Fruit fly (Drosophila melanogaster) whole organism, prepupa: ENCODE data around the gene CG2246.

ENCODE experiments used
- CG1621 ChIP-seq: fragments of 200-800 bp; sonication (Bioruptor generic); optimal IDR thresholded peaks from 3 replicates; lab custom pipeline; 2018; ENCODE audit warnings: missing biosample characterization, mild to moderate bottlenecking, missing genetic modification characterization
- CG16779 ChIP-seq: fragments of 200-800 bp; sonication (Bioruptor generic); optimal IDR thresholded peaks from 3 replicates; lab custom pipeline; 2017; ENCODE audit warnings: missing biosample characterization, mild to moderate bottlenecking, missing genetic modification characterization
- CG6808 ChIP-seq: fragments of 200-800 bp; sonication (Bioruptor generic); optimal IDR thresholded peaks from 3 replicates; lab custom pipeline; 2017; ENCODE audit warnings: missing biosample characterization, missing genetic modification characterization, mild to moderate bottlenecking, moderate library complexity, missing genetic modification reagents
- Eip75B ChIP-seq: fragments of 200-800 bp; sonication (Bioruptor generic); optimal IDR thresholded peaks from 3 replicates; lab custom pipeline; 2016; ENCODE audit warnings: missing biosample characterization, missing genetic modification characterization
- Eip78C ChIP-seq: fragments of 200-800 bp; sonication (Bioruptor generic); peaks from one replicate; lab custom pipeline; 2016; ENCODE audit warnings: missing biosample characterization, missing genetic modification characterization
- Hr4 ChIP-seq: fragments of 200-800 bp; sonication (Bioruptor generic); optimal IDR thresholded peaks from 3 replicates; lab custom pipeline; 2016; ENCODE audit warnings: missing biosample characterization, missing genetic modification characterization
- Lpt ChIP-seq: fragments of 200-800 bp; sonication (Bioruptor generic); optimal IDR thresholded peaks from 3 replicates; lab custom pipeline; 2016; ENCODE audit warnings: missing biosample characterization, missing genetic modification characterization
- achi ChIP-seq: fragments of 200-800 bp; sonication (Bioruptor generic); optimal IDR thresholded peaks from 3 replicates; lab custom pipeline; 2016; ENCODE audit warnings: missing biosample characterization, missing genetic modification characterization
- fd59A ChIP-seq: fragments of 200-800 bp; sonication (Bioruptor generic); optimal IDR thresholded peaks from 2 replicates; lab custom pipeline; 2017; ENCODE audit warnings: missing biosample characterization, mild to moderate bottlenecking, missing genetic modification characterization, missing genetic modification reagents
- fd85E ChIP-seq: fragments of 200-800 bp; sonication (Bioruptor generic); optimal IDR thresholded peaks from 3 replicates; lab custom pipeline; 2016; ENCODE audit warnings: missing biosample characterization, missing genetic modification characterization
- fkh ChIP-seq: fragments of 200-800 bp; sonication (Bioruptor generic); optimal IDR thresholded peaks from 3 replicates; lab custom pipeline; 2017; ENCODE audit warnings: missing biosample characterization, mild to moderate bottlenecking, missing genetic modification characterization, moderate library complexity
- salr ChIP-seq, 2 experiments: fragments of 200-800 bp; sonication (Bioruptor generic); optimal IDR thresholded peaks; 3 replicates each; lab custom pipeline; 2016 to 2018; ENCODE audit warnings: missing biosample characterization in 2 of 2, missing genetic modification characterization in 2 of 2, mild to moderate bottlenecking in 1 of 2

DNA sequence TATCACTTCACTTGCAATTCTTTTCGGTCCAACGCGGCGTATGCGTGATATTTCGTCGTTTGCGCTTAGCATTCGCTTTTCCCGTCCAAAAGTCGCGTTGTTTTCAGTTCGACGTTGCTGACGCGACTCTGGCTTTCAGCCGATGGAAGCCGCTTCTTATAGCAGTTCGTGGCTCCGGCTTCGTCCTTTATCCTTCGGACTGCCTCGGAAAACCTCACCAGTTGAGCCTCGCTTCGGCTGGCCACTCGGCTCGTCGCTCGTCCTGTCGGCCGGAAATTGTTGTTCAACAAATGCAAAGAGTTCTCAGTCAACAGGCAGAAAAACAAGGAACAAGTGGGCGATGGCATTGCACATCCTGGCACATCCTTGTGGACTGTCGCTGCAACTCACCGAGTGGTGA, 41.2 kb downstream of the CG2246 start, which contains the start of gene CG34155:
- no peak for TF ChIP-seq CG6808 (GFP tag; lab: Kevin White, UChicago)
- no peak for TF ChIP-seq fkh (GFP tag; lab: Kevin White, UChicago)
- TF ChIP-seq achi: no peak
- no peak for TF ChIP-seq Eip75B (GFP tag; lab: Kevin White, UChicago)
- no peak for TF ChIP-seq CG16779 (tag; lab: Kevin White, UChicago)
- TF ChIP-seq fd85E: no peak
- TF ChIP-seq Lpt (GFP tag; lab: Kevin White, UChicago): no peak
- TF ChIP-seq salr (GFP tag; optimal IDR thresholded peaks at IDR 0.05; lab: Kevin White, UChicago): no peak
- TF ChIP-seq CG1621 (tag; lab: Kevin White, UChicago): no peak
- no peak for TF ChIP-seq fd59A (GFP tag; lab: Kevin White, UChicago)
- no peak for TF ChIP-seq Eip78C (GFP tag; lab: Kevin White, UChicago)
- TF ChIP-seq Hr4 (GFP tag; lab: Kevin White, UChicago): no peak
